Worm (Caenorhabditis elegans) whole organism, mixed stage, embryonic: ENCODE measurements around the gene F22H10.3.

Source experiments
- ceh-43 ChIP-seq: fragments of 200-800 bp; sonication (Bioruptor generic); optimal IDR thresholded peaks from 2 replicates; lab custom pipeline; 2018; ENCODE audit warnings: mild to moderate bottlenecking, missing genetic modification characterization, moderate library complexity, missing compliant biosample characterization
- cnd-1 ChIP-seq: fragments of 200-800 bp; sonication (Bioruptor generic); optimal IDR thresholded peaks from 2 replicates; lab custom pipeline; 2018; ENCODE audit warnings: mild to moderate bottlenecking, missing genetic modification characterization, missing compliant biosample characterization
- elt-1 ChIP-seq: sonication (generic microtip); optimal IDR thresholded peaks from 2 replicates; lab custom pipeline; 2017; ENCODE audit warnings: missing genetic modification characterization, mild to moderate bottlenecking, missing compliant biosample characterization, antibody characterized with exemption, moderate library complexity, borderline replicate concordance; ENCODE audit not compliant: insufficient read depth
- elt-3 ChIP-seq: fragments of 150-350 bp; optimal IDR thresholded peaks from 2 replicates; lab custom pipeline; 2014; ENCODE audit warnings: missing biosample characterization, missing genetic modification characterization
- hlh-1 ChIP-seq: fragments of 150-350 bp; optimal IDR thresholded peaks from 2 replicates; lab custom pipeline; 2014; ENCODE audit warnings: missing biosample characterization, missing genetic modification reagents, missing genetic modification characterization

ce11 chrX:16677672-16678071 is at the start of gene F22H10.3:
- TF ChIP-seq ceh-43 (GFP tag; lab: Kevin White, UChicago) (no peak), elt-1 (tag; lab: Kevin White, UChicago) (no peak), elt-3 (tag; lab: Kevin White, UChicago) (no peak), cnd-1 (no peak), hlh-1 (no peak)
